Fruit fly (Drosophila melanogaster): ENCODE results near the gene Kap-alpha1.

Gene Kap-alpha1

DNA sequence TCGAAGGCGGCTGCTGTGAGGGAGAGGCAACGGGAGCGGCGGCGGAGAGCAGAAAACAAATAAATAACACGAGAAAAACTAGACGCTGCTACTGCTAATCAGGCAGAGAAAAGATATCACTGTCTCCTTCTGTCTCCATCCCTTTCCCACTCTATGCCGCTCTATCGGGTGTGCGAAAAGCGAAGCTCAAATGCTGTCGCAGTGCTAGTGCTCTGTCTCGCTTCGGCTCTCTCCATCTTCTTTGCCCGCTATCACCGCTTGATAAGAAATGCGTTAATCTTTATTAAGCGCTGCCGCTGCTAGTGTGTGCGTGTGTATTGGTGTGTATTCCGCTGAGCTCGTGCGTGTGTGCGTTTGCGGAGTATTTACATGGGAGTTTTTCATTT, 15.4 kb upstream of the Kap-alpha1 start (continued):
- TF ChIP-seq CG13287 (GFP tag; IDR thresholded peaks at IDR 0.05; ENCODE audit: partially characterized antibody) (peak; percentile 31), MTF-1 (GFP tag; optimal IDR thresholded peaks at IDR 0.05; ENCODE audit: borderline replicate concordance) (no peak), ato (GFP tag; IDR thresholded peaks at IDR 0.05; ENCODE audit: partially characterized antibody) (no peak), sna (GFP tag; IDR thresholded peaks at IDR 0.05; ENCODE audit: partially characterized antibody) (peak; percentile 36; the same call in 1 of the 2 replicates), ac (GFP tag; optimal IDR thresholded peaks at IDR 0.05) (no peak), caup (GFP tag; optimal IDR thresholded peaks at IDR 0.05; ENCODE audit: severe bottlenecking) (peak; percentile 53), hkb (optimal IDR thresholded peaks at IDR 0.05) (no peak), hkb (GFP tag; IDR thresholded peaks at IDR 0.05) (peak; percentile 45), Oli (tag; optimal IDR thresholded peaks at IDR 0.05) (no peak), CG13624 (GFP tag; optimal IDR thresholded peaks at IDR 0.05) (no peak), eyg (GFP tag; optimal IDR thresholded peaks at IDR 0.05) (no peak), CG6813 (GFP tag; optimal IDR thresholded peaks at IDR 0.05) (peak; percentile 33)

DNA sequence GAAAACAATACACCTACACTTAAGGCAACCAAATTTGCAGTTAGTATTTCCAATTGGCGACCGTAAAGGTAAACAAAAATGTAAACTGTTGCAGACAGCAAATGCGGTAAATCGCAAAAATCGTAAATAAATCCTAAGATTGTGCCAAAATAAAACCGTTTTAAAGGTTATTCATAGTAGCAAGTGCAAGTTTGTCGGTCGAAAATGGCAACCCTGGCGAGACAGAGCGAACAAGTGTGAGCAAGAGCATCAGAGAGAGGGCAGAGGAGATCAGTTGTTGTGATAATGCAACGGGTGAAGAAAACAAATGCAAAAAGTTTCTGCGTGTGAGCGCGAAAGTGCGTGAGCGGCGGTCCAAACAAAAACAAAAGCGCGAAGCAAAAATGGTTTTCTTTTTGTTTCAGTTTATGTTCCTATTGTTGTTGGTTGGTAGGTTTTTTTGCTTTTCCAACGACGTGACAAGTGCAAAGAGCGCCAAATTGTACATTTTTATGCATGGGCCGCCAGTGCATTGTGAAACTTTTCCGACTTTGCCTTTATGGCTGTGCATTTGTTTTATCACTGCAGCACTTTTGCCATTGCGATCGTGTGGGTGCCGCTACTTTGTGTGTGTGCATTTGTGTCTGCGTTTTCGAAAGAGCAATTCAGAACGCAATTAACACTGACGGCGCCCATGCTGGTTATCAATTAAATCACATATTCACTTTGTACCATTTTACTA, 14.2 kb upstream of the Kap-alpha1 start:
- TF ChIP-seq Trl (optimal IDR thresholded peaks at IDR 0.05) (peak in 1 of 2 experiments; percentile 15), Trl (GFP tag; optimal IDR thresholded peaks at IDR 0.05) (no peak), Atf6 (GFP tag; IDR thresholded peaks at IDR 0.05) (0 out of 2 replicates have a peak, but pooled peaks have one; percentile 31), CG15479 (GFP tag; optimal IDR thresholded peaks at IDR 0.05) (peak; percentile 12), chinmo (GFP tag; IDR thresholded peaks at IDR 0.05; ENCODE audit: partially characterized antibody) (0 out of 4 replicates have a peak, but pooled peaks have one; percentile 15), pnt (GFP tag; optimal IDR thresholded peaks at IDR 0.05) (no peak), Elba2 (GFP tag; optimal IDR thresholded peaks at IDR 0.05) (peak; percentile 26), CG17612 (GFP tag; IDR thresholded peaks at IDR 0.05) (no peak), bsh (GFP tag; optimal IDR thresholded peaks at IDR 0.05) (peak in 1 of 2 experiments; percentile 61), Opbp (GFP tag; IDR thresholded peaks at IDR 0.05; ENCODE audit: partially characterized antibody) (no peak), lov (optimal IDR thresholded peaks at IDR 0.05) (no peak), lov (GFP tag; IDR thresholded peaks at IDR 0.05) (0 out of 3 replicates have a peak, but pooled peaks have one; percentile 17), disco-r (GFP tag; optimal IDR thresholded peaks at IDR 0.05) (no peak), Drgx (GFP tag; IDR thresholded peaks at IDR 0.05) (peak; percentile 61), nom (GFP tag; optimal IDR thresholded peaks at IDR 0.05) (peak; percentile 67)

DNA sequence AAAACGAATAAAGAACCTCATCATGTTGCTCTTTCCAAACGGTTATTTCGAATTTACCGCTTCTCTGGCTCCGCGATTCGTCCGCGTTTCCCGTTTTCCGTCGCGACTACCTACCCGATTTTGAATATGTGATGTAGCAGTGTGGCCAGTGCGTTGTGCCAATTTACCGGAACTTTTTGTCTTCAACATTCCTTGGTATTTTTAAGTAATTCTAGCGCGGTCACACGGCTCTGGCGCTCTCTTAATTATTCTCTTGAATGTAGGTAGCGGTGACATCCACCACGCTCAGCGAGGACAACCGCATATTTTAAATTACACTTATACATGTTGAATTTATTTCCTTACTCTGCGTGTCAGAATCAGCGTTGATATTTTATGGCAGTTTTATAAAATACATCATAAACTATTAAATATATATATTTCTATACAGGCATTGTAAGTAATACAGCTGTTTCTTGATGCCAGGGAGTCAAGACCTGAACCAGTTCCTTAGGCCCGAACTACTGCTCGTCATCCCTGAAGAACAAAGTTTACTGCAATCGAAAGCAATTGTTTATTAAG, 13.5 kb upstream of the Kap-alpha1 start, which contains the start of the genes CG42637, Gyc76C and SREBP:
CG42637 (minus strand) TSS at position 132 of the 561 bp plus-strand sequence.
Gyc76C (minus strand) TSS at position 132 of the 561 bp plus-strand sequence.
SREBP (plus strand) TSS at position 498 of the 561 bp plus-strand sequence.
- TF ChIP-seq Mrtf (GFP tag; IDR thresholded peaks at IDR 0.05) (no peak), CG42726 (GFP tag; IDR thresholded peaks at IDR 0.05; ENCODE audit: partially characterized antibody) (peak; percentile 75), CG9817 (tag; optimal IDR thresholded peaks at IDR 0.05) (no peak), CG11456 (GFP tag; IDR thresholded peaks at IDR 0.05) (0 out of 3 replicates have a peak, but pooled peaks have one; percentile 29), gro (GFP tag; optimal IDR thresholded peaks at IDR 0.05) (peak; percentile 19), CG7556 (GFP tag; optimal IDR thresholded peaks at IDR 0.05) (no peak), grau (tag; optimal IDR thresholded peaks at IDR 0.05) (peak; percentile 32), CG7963 (GFP tag; IDR thresholded peaks at IDR 0.05; ENCODE audit: partially characterized antibody) (no peak), CG8089 (GFP tag; optimal IDR thresholded peaks at IDR 0.05) (no peak), CG9932 (GFP tag; IDR thresholded peaks at IDR 0.05) (0 out of 2 replicates have a peak, but pooled peaks have one; percentile 4), Hr78 (GFP tag; optimal IDR thresholded peaks at IDR 0.05) (no peak), br (optimal IDR thresholded peaks at IDR 0.05) (no peak), vvl (GFP tag; IDR thresholded peaks at IDR 0.05) (peak; percentile 77), pzg (GFP tag; optimal IDR thresholded peaks at IDR 0.05) (peak; percentile 93), CG12104 (GFP tag; optimal IDR thresholded peaks at IDR 0.05) (peak; percentile 10), CG4424 (GFP tag; optimal IDR thresholded peaks at IDR 0.05) (peak; percentile 2), Med (GFP tag) (peak; percentile 91), abd-A (tag; optimal IDR thresholded peaks at IDR 0.05) (peak; percentile 60), CG12391 (tag; optimal IDR thresholded peaks at IDR 0.05) (peak; percentile 40), CG6765 (GFP tag; optimal IDR thresholded peaks at IDR 0.05) (peak; percentile 1)

Data from whole organism, embryonic.